Fruit fly (Drosophila melanogaster) whole organism, embryonic: ENCODE data around the gene CG2972.

Experiments used
- Bgb ChIP-seq: fragments of 200-800 bp; sonication (Bioruptor generic); IDR thresholded peaks from 2 replicates; pipeline ENCODE4 v1.3.6; 2022; ENCODE audit warnings: missing biosample characterization, missing genetic modification characterization; ENCODE audit not compliant: partially characterized antibody
- BtbVII ChIP-seq: fragments of 200-800 bp; sonication (Bioruptor generic); optimal IDR thresholded peaks from 3 replicates; lab custom pipeline; 2017; ENCODE audit warnings: missing biosample characterization, mild to moderate bottlenecking, missing genetic modification characterization
- CG10366 ChIP-seq: fragments of 200-800 bp; sonication (Bioruptor generic); IDR thresholded peaks from 2 replicates; pipeline ENCODE4 v1.3.6; 2022; ENCODE audit warnings: missing biosample characterization, missing genetic modification characterization
- CG10979 ChIP-seq: fragments of 200-800 bp; sonication (Bioruptor generic); optimal IDR thresholded peaks from 2 replicates; lab custom pipeline; 2018; ENCODE audit warnings: missing biosample characterization, mild to moderate bottlenecking, missing genetic modification characterization, moderate library complexity
- CG1233 ChIP-seq: fragments of 200-800 bp; sonication (Bioruptor generic); optimal IDR thresholded peaks from 4 replicates; lab custom pipeline; 2018; ENCODE audit warnings: missing biosample characterization, mild to moderate bottlenecking, missing genetic modification characterization
- CG17359 ChIP-seq: fragments of 200-800 bp; sonication (Bioruptor generic); optimal IDR thresholded peaks from 3 replicates; lab custom pipeline; 2018; ENCODE audit warnings: missing biosample characterization, mild to moderate bottlenecking, missing genetic modification characterization, moderate library complexity
- CG17385 ChIP-seq: fragments of 200-800 bp; sonication (Bioruptor generic); optimal IDR thresholded peaks from 3 replicates; lab custom pipeline; 2018; ENCODE audit warnings: missing biosample characterization, mild to moderate bottlenecking, missing genetic modification characterization
- CG17568 ChIP-seq: fragments of 200-800 bp; sonication (Bioruptor generic); optimal IDR thresholded peaks from 2 replicates; lab custom pipeline; 2018; ENCODE audit warnings: missing biosample characterization, mild to moderate bottlenecking, missing genetic modification characterization, moderate library complexity
- CG17829 ChIP-seq: fragments of 200-800 bp; optimal IDR thresholded peaks from 2 replicates; lab custom pipeline; 2019; ENCODE audit warnings: missing biosample characterization, mild to moderate bottlenecking, missing genetic modification characterization, moderate library complexity
- CG18764 ChIP-seq: fragments of 200-800 bp; sonication (Bioruptor generic); optimal IDR thresholded peaks from 3 replicates; lab custom pipeline; 2016; ENCODE audit warnings: missing biosample characterization, missing genetic modification characterization
- CG2875 ChIP-seq: fragments of 200-800 bp; sonication (Bioruptor generic); optimal IDR thresholded peaks from 2 replicates; lab custom pipeline; 2017; ENCODE audit warnings: missing biosample characterization, mild to moderate bottlenecking, missing genetic modification characterization, missing genetic modification reagents
- CG3065 ChIP-seq: fragments of 200-800 bp; sonication (Bioruptor generic); optimal IDR thresholded peaks from 2 replicates; lab custom pipeline; 2016; ENCODE audit warnings: missing biosample characterization, missing genetic modification characterization
- CG4820 ChIP-seq: fragments of 200-800 bp; sonication (Bioruptor generic); optimal IDR thresholded peaks from 3 replicates; lab custom pipeline; 2016; ENCODE audit warnings: missing biosample characterization, missing genetic modification characterization
- CG9437 ChIP-seq: fragments of 200-800 bp; sonication (Bioruptor generic); optimal IDR thresholded peaks from 2 replicates; lab custom pipeline; 2018; ENCODE audit warnings: missing biosample characterization, mild to moderate bottlenecking, missing genetic modification characterization
- CG9727 ChIP-seq: fragments of 200-800 bp; sonication (Bioruptor generic); optimal IDR thresholded peaks from 3 replicates; lab custom pipeline; 2017; ENCODE audit warnings: missing biosample characterization, mild to moderate bottlenecking, missing genetic modification characterization
- CrebB ChIP-seq: fragments of 200-800 bp; sonication (Bioruptor generic); optimal IDR thresholded peaks from 3 replicates; lab custom pipeline; 2018; ENCODE audit warnings: missing biosample characterization, mild to moderate bottlenecking, missing genetic modification characterization
- D19B ChIP-seq: fragments of 200-800 bp; sonication (Bioruptor generic); optimal IDR thresholded peaks from 2 replicates; lab custom pipeline; 2017; ENCODE audit warnings: missing biosample characterization, mild to moderate bottlenecking, missing genetic modification characterization
- Doc3 ChIP-seq: fragments of 200-800 bp; sonication (Bioruptor generic); IDR thresholded peaks from 3 replicates; pipeline ENCODE4 v1.3.6; 2022; ENCODE audit warnings: missing biosample characterization, missing genetic modification characterization; ENCODE audit not compliant: partially characterized antibody
- Drgx ChIP-seq: fragments of 200-800 bp; sonication (Bioruptor generic); IDR thresholded peaks from 2 replicates; pipeline ENCODE4 v1.3.6; 2022; ENCODE audit warnings: missing biosample characterization, missing genetic modification characterization
- Eip74EF ChIP-seq, 2 experiments: fragments of 200-800 bp in 1 of 2; fragments of >200 bp in 1 of 2; sonication (Bioruptor generic) in 1 of 2; optimal IDR thresholded peaks; 2 replicates each; lab custom pipeline; 2017 to 2019; ENCODE audit warnings: missing biosample characterization in 2 of 2, missing genetic modification characterization in 2 of 2, mild to moderate bottlenecking in 1 of 2, moderate library complexity in 1 of 2
- Ets65A ChIP-seq: fragments of 200-800 bp; sonication (Bioruptor generic); peaks from one replicate; lab custom pipeline; 2016; ENCODE audit warnings: missing biosample characterization, missing genetic modification characterization
- H2.0 ChIP-seq: fragments of 200-800 bp; sonication (Bioruptor generic); IDR thresholded peaks from 2 replicates; pipeline ENCODE4 v1.3.6; 2022; ENCODE audit warnings: missing biosample characterization, missing genetic modification characterization
- Hr39 ChIP-seq: fragments of >200 bp; optimal IDR thresholded peaks from 2 replicates; lab custom pipeline; 2017
- Hr51 ChIP-seq, 2 experiments: fragments of 200-800 bp; sonication (Bioruptor generic); optimal IDR thresholded peaks; 2 replicates in 1 of 2; 3 replicates in 1 of 2; lab custom pipeline; 2016 to 2018; ENCODE audit warnings: missing biosample characterization in 2 of 2, missing genetic modification characterization in 2 of 2, mild to moderate bottlenecking in 1 of 2, moderate library complexity in 1 of 2
- Hr78 ChIP-seq, 2 experiments: fragments of 200-800 bp in 1 of 2; fragments of >200 bp in 1 of 2; sonication (Bioruptor generic) in 1 of 2; optimal IDR thresholded peaks; 2 replicates each; lab custom pipeline; 2017 to 2019; ENCODE audit warnings: missing biosample characterization in 2 of 2, missing genetic modification characterization in 2 of 2, mild to moderate bottlenecking in 1 of 2, moderate library complexity in 1 of 2
- Med ChIP-seq: fragments of 200-800 bp; sonication (Bioruptor generic); peaks from one replicate; lab custom pipeline; 2016; ENCODE audit warnings: missing biosample characterization, missing genetic modification characterization, mild to moderate bottlenecking, inconsistent platforms, moderate library complexity
- Pdp1 ChIP-seq, 2 experiments: fragments of 200-800 bp; sonication (Bioruptor generic); optimal IDR thresholded peaks; 3 replicates each; lab custom pipeline; 2016; ENCODE audit warnings: missing biosample characterization in 2 of 2, missing genetic modification characterization in 2 of 2, mild to moderate bottlenecking in 1 of 2, moderate library complexity in 1 of 2
- Six4 ChIP-seq: fragments of 200-800 bp; sonication (Bioruptor generic); optimal IDR thresholded peaks from 2 replicates; lab custom pipeline; 2016; ENCODE audit warnings: missing biosample characterization, missing genetic modification characterization
- Vsx1 ChIP-seq: fragments of 200-800 bp; sonication (Bioruptor generic); optimal IDR thresholded peaks from 2 replicates; lab custom pipeline; 2017; ENCODE audit warnings: missing biosample characterization, mild to moderate bottlenecking, missing genetic modification characterization, missing genetic modification reagents
- Xbp1 ChIP-seq: fragments of 200-800 bp; sonication (Bioruptor generic); optimal IDR thresholded peaks from 3 replicates; lab custom pipeline; 2016; ENCODE audit warnings: missing biosample characterization, mild to moderate bottlenecking, missing genetic modification characterization
- abd-A ChIP-seq: fragments of 200-800 bp; sonication (Bioruptor generic); optimal IDR thresholded peaks from 3 replicates; lab custom pipeline; 2019; ENCODE audit warnings: missing biosample characterization, mild to moderate bottlenecking, missing genetic modification characterization, moderate library complexity
- aop ChIP-seq: fragments of 200-800 bp; sonication (Bioruptor generic); IDR thresholded peaks from 2 replicates; pipeline ENCODE4 v1.3.6; 2022; ENCODE audit warnings: missing biosample characterization, missing genetic modification characterization
- az2 ChIP-seq: fragments of 200-800 bp; sonication (Bioruptor generic); optimal IDR thresholded peaks from 3 replicates; lab custom pipeline; 2016; ENCODE audit warnings: missing biosample characterization, missing genetic modification characterization
- chinmo ChIP-seq: fragments of 200-800 bp; sonication (Bioruptor generic); IDR thresholded peaks from 4 replicates; pipeline ENCODE4 v1.3.6; 2022; ENCODE audit warnings: missing biosample characterization, missing genetic modification characterization; ENCODE audit not compliant: partially characterized antibody
- grn ChIP-seq: fragments of 200-800 bp; sonication (Bioruptor generic); optimal IDR thresholded peaks from 3 replicates; lab custom pipeline; 2017; ENCODE audit warnings: missing biosample characterization, missing genetic modification characterization
- her ChIP-seq: fragments of 200-800 bp; sonication (Bioruptor generic); optimal IDR thresholded peaks from 2 replicates; lab custom pipeline; 2016; ENCODE audit warnings: missing biosample characterization, missing genetic modification characterization
- insv ChIP-seq, 2 experiments: fragments of 200-800 bp; sonication (Bioruptor generic); optimal IDR thresholded peaks; 3 replicates each; lab custom pipeline; 2016 to 2018; ENCODE audit warnings: missing biosample characterization in 2 of 2, missing genetic modification characterization in 2 of 2
- jumu ChIP-seq: fragments of 200-800 bp; sonication (Bioruptor generic); optimal IDR thresholded peaks from 3 replicates; lab custom pipeline; 2016; ENCODE audit warnings: missing biosample characterization, missing genetic modification characterization
- ken ChIP-seq: fragments of 200-800 bp; sonication (Bioruptor generic); IDR thresholded peaks from 3 replicates; pipeline ENCODE4 v1.3.6; 2022; ENCODE audit warnings: missing biosample characterization, missing genetic modification characterization
- knrl ChIP-seq: fragments of 200-800 bp; sonication (Bioruptor generic); IDR thresholded peaks from 3 replicates; pipeline ENCODE4 v1.3.6; 2022; ENCODE audit warnings: missing biosample characterization, missing genetic modification characterization; ENCODE audit not compliant: partially characterized antibody
- lilli ChIP-seq: fragments of 200-800 bp; sonication (Bioruptor generic); optimal IDR thresholded peaks from 3 replicates; lab custom pipeline; 2016; ENCODE audit warnings: missing biosample characterization, missing genetic modification characterization
- lmd ChIP-seq: fragments of 200-800 bp; sonication (Bioruptor generic); IDR thresholded peaks from 2 replicates; pipeline ENCODE4 v1.3.6; 2022; ENCODE audit warnings: missing biosample characterization, missing genetic modification characterization
- lola ChIP-seq, 3 experiments: fragments of >200 bp in 2 of 3; fragments of 200-800 bp in 1 of 3; sonication (Bioruptor generic) in 1 of 3; optimal IDR thresholded peaks; 2 replicates each; lab custom pipeline; 2017 to 2019; ENCODE audit warnings: missing biosample characterization in 3 of 3, missing genetic modification characterization in 3 of 3, mild to moderate bottlenecking in 1 of 3, moderate library complexity in 1 of 3
- mirr ChIP-seq: fragments of 200-800 bp; sonication (Bioruptor generic); optimal IDR thresholded peaks from 3 replicates; lab custom pipeline; 2018; ENCODE audit warnings: missing biosample characterization, mild to moderate bottlenecking, missing genetic modification characterization
- odd ChIP-seq: fragments of 200-800 bp; sonication (Bioruptor generic); optimal IDR thresholded peaks from 2 replicates; lab custom pipeline; 2017; ENCODE audit warnings: missing biosample characterization, mild to moderate bottlenecking, missing genetic modification characterization
- slou ChIP-seq: fragments of 200-800 bp; sonication (Bioruptor generic); optimal IDR thresholded peaks from 3 replicates; lab custom pipeline; 2016; ENCODE audit warnings: missing biosample characterization, missing genetic modification characterization
- sug ChIP-seq: fragments of 200-800 bp; optimal IDR thresholded peaks from 2 replicates; lab custom pipeline; 2019; ENCODE audit warnings: missing biosample characterization, mild to moderate bottlenecking, missing genetic modification characterization, moderate library complexity
- yki ChIP-seq: fragments of >200 bp; optimal IDR thresholded peaks from 3 replicates; lab custom pipeline; 2018

Gene CG2972

dm6 chrX:10088023-10088913 lies 5.3 kb downstream of the CG2972 start (continued):
- TF ChIP-seq CG4820 (GFP tag; lab: Kevin White, UChicago) (peak; percentile 43), CG9437 (GFP tag; lab: Kevin White, UChicago) (peak; percentile 5), CG18764 (peak; percentile 1), her (no peak), CG10366 (GFP tag; lab: Robert Waterston, UW) (peak; percentile 70), insv (GFP tag; optimal IDR thresholded peaks at IDR 0.05; lab: Kevin White, UChicago) (no peak), knrl (GFP tag; lab: Robert Waterston, UW) (no peak), lola (GFP tag; optimal IDR thresholded peaks at IDR 0.05; lab: Kevin White, UChicago) (peak in 1 of 3 experiments; percentile 71), CG17359 (tag; lab: Kevin White, UChicago) (peak; percentile 49), Ets65A (GFP tag; lab: Kevin White, UChicago) (peak; percentile 66), H2.0 (GFP tag; lab: Robert Waterston, UW) (peak; percentile 71), Six4 (GFP tag; lab: Kevin White, UChicago) (peak; percentile 16), CG17829 (tag; lab: Kevin White, UChicago) (peak; percentile 68), Xbp1 (peak; percentile 56), mirr (GFP tag; lab: Kevin White, UChicago) (no peak), Eip74EF (GFP tag; optimal IDR thresholded peaks at IDR 0.05; lab: Kevin White, UChicago) (no peak), lmd (GFP tag; lab: Robert Waterston, UW) (peak; percentile 72), lilli (GFP tag; lab: Kevin White, UChicago) (peak; percentile 54), Bgb (GFP tag; lab: Robert Waterston, UW) (no peak), odd (GFP tag; lab: Kevin White, UChicago) (peak; percentile 53), az2 (peak; percentile 55), Med (GFP tag; lab: Kevin White, UChicago) (peak; percentile 68), Vsx1 (peak; percentile 57), slou (GFP tag; lab: Kevin White, UChicago) (no peak), ken (GFP tag; lab: Robert Waterston, UW) (peak; percentile 54; the same call in 2 of the 3 replicates), abd-A (tag; lab: Kevin White, UChicago) (no peak), CG9727 (GFP tag; lab: Kevin White, UChicago) (peak; percentile 77), Hr39 (lab: Kevin White, UChicago) (no peak)
- TF ChIP-seq, all 482 proteins: peak for 271

- TF ChIP-seq CG17385 (GFP tag; lab: Kevin White, UChicago): peak; percentile 12
- no peak for TF ChIP-seq D19B (GFP tag; lab: Kevin White, UChicago)
- TF ChIP-seq CG10979 (tag; lab: Kevin White, UChicago): no peak
- peak; percentile 64 for TF ChIP-seq grn (GFP tag; lab: Kevin White, UChicago)
- 0 out of 4 replicates have a peak, but pooled peaks have one; percentile 21 for TF ChIP-seq chinmo (GFP tag; lab: Robert Waterston, UW)
- no peak for TF ChIP-seq Hr51 (GFP tag; optimal IDR thresholded peaks at IDR 0.05; lab: Kevin White, UChicago)
- peak in 1 of 2 experiments; percentile 93 for TF ChIP-seq Hr78 (GFP tag; optimal IDR thresholded peaks at IDR 0.05; lab: Kevin White, UChicago)
- no peak for TF ChIP-seq Drgx (GFP tag; lab: Robert Waterston, UW)
- TF ChIP-seq BtbVII (GFP tag; lab: Kevin White, UChicago): no peak
- no peak for TF ChIP-seq jumu (GFP tag; lab: Kevin White, UChicago)
- peak; percentile 33 for TF ChIP-seq Med (GFP tag; lab: Kevin White, UChicago)
- TF ChIP-seq aop (GFP tag; lab: Robert Waterston, UW): no peak
- no peak for TF ChIP-seq CG17568
- peak; percentile 44 for TF ChIP-seq sug (tag; lab: Kevin White, UChicago)
- peak in 1 of 2 experiments; percentile 67 for TF ChIP-seq Pdp1 (GFP tag; optimal IDR thresholded peaks at IDR 0.05; lab: Kevin White, UChicago)
- TF ChIP-seq yki (lab: Kevin White, UChicago): no peak
- TF ChIP-seq CG3065 (GFP tag; lab: Kevin White, UChicago): no peak
- TF ChIP-seq CG1233 (GFP tag; lab: Kevin White, UChicago): no peak
- TF ChIP-seq CG2875 (GFP tag; lab: Kevin White, UChicago): no peak
- TF ChIP-seq CrebB: no peak
- TF ChIP-seq Doc3 (GFP tag; lab: Robert Waterston, UW): no peak
Measured at dm6 chrX:10089188-10089587, 6.2 kb downstream of the CG2972 start.
